Worm (Caenorhabditis elegans) whole organism, mixed stage, embryonic: ENCODE results near the gene B0035.18.

Source experiments
- elt-1 ChIP-seq: sonication (generic microtip); optimal IDR thresholded peaks from 2 replicates; lab custom pipeline; 2017; ENCODE audit warnings: missing genetic modification characterization, mild to moderate bottlenecking, missing compliant biosample characterization, antibody characterized with exemption, moderate library complexity, borderline replicate concordance; ENCODE audit not compliant: insufficient read depth
- elt-3 ChIP-seq: fragments of 150-350 bp; optimal IDR thresholded peaks from 2 replicates; lab custom pipeline; 2014; ENCODE audit warnings: missing biosample characterization, missing genetic modification characterization

- no peak for TF ChIP-seq elt-3 (tag; lab: Kevin White, UChicago)
- TF ChIP-seq elt-1 (tag; lab: Kevin White, UChicago) = no peak
These were observed 6.2 kb upstream of the B0035.18 start, which contains the start of gene dnj-2 for ce11 chrIV:11313880-11314279.
